Fruit fly (Drosophila melanogaster) whole organism, wandering third instar larva: ENCODE results near the gene CG32797.

Experiments used
- Abd-B ChIP-seq: fragments of >200 bp; optimal IDR thresholded peaks from 2 replicates; lab custom pipeline; 2017; ENCODE audit warnings: missing biosample characterization, missing genetic modification characterization
- CG32264 ChIP-seq: fragments of 200-800 bp; sonication (Bioruptor generic); optimal IDR thresholded peaks from 2 replicates; lab custom pipeline; 2016; ENCODE audit warnings: missing biosample characterization, missing genetic modification characterization
- CG9705 ChIP-seq: fragments of 200-800 bp; sonication (Bioruptor generic); optimal IDR thresholded peaks from 2 replicates; lab custom pipeline; 2018; ENCODE audit warnings: missing biosample characterization, mild to moderate bottlenecking, missing genetic modification characterization
- CrebA ChIP-seq: fragments of 200-800 bp; sonication (Bioruptor generic); optimal IDR thresholded peaks from 2 replicates; lab custom pipeline; 2016; ENCODE audit warnings: missing biosample characterization, mild to moderate bottlenecking, missing genetic modification characterization, borderline replicate concordance
- Dfd ChIP-seq: fragments of >200 bp; optimal IDR thresholded peaks from 2 replicates; lab custom pipeline; 2017; ENCODE audit warnings: missing biosample characterization, missing genetic modification characterization
- Dif ChIP-seq: fragments of 200-275, 200-300 bp; sonication (Bioruptor generic); optimal IDR thresholded peaks from 2 replicates; lab custom pipeline; 2018; ENCODE audit warnings: missing biosample characterization, missing genetic modification characterization; ENCODE audit not compliant: partially characterized antibody
- GATAd ChIP-seq: sonication (Bioruptor generic); optimal IDR thresholded peaks from 2 replicates; lab custom pipeline; 2016; ENCODE audit warnings: missing biosample characterization, missing genetic modification characterization
- HLH106 ChIP-seq: fragments of 200-800 bp; optimal IDR thresholded peaks from 3 replicates; lab custom pipeline; 2019; ENCODE audit warnings: missing biosample characterization, mild to moderate bottlenecking, missing genetic modification characterization, moderate library complexity
- Hnf4 ChIP-seq: fragments of 200-800 bp; sonication (Bioruptor generic); optimal IDR thresholded peaks from 2 replicates; lab custom pipeline; 2016; ENCODE audit warnings: missing biosample characterization, mild to moderate bottlenecking, missing genetic modification characterization
- Hr78 ChIP-seq: fragments of >200 bp; optimal IDR thresholded peaks from 2 replicates; lab custom pipeline; 2017; ENCODE audit warnings: missing biosample characterization, missing genetic modification characterization
- Hr83 ChIP-seq: fragments of 200-300 bp; sonication (Bioruptor generic); optimal IDR thresholded peaks from 2 replicates; lab custom pipeline; 2016; ENCODE audit warnings: missing biosample characterization, mild to moderate bottlenecking, missing genetic modification characterization, moderate library complexity; ENCODE audit not compliant: poor library complexity, severe bottlenecking
- Jra ChIP-seq: sonication (Bioruptor generic); optimal IDR thresholded peaks from 2 replicates; lab custom pipeline; 2016; ENCODE audit warnings: missing biosample characterization, missing genetic modification characterization
- Mio ChIP-seq: sonication (Bioruptor generic); optimal IDR thresholded peaks from 2 replicates; lab custom pipeline; 2016; ENCODE audit warnings: missing biosample characterization, missing genetic modification characterization
- Myc ChIP-seq: fragments of >200 bp; optimal IDR thresholded peaks from 2 replicates; lab custom pipeline; 2017
- N ChIP-seq: fragments of >200 bp; optimal IDR thresholded peaks from 2 replicates; lab custom pipeline; 2018; ENCODE audit warnings: missing biosample characterization, missing external identifiers, missing genetic modification characterization
- OdsH ChIP-seq: fragments of 200-800 bp; sonication (Bioruptor generic); optimal IDR thresholded peaks from 2 replicates; lab custom pipeline; 2016; ENCODE audit warnings: missing biosample characterization, mild to moderate bottlenecking, missing genetic modification characterization
- Rel ChIP-seq, 2 experiments: fragments of 200-800 bp; sonication (Bioruptor generic) in 1 of 2; optimal IDR thresholded peaks; 2 replicates in 1 of 2; 3 replicates in 1 of 2; lab custom pipeline; 2016 to 2019; ENCODE audit warnings: mild to moderate bottlenecking in 2 of 2, missing biosample characterization in 2 of 2, missing genetic modification characterization in 2 of 2, moderate library complexity in 1 of 2
- Sp1 ChIP-seq: fragments of 200-800 bp; sonication (Bioruptor generic); optimal IDR thresholded peaks from 3 replicates; lab custom pipeline; 2019; ENCODE audit warnings: missing biosample characterization, mild to moderate bottlenecking, missing genetic modification characterization, moderate library complexity
- Vsx2 ChIP-seq: fragments of 200-300, 225-300 bp; sonication (Bioruptor generic); optimal IDR thresholded peaks from 2 replicates; lab custom pipeline; 2018; ENCODE audit warnings: missing biosample characterization, missing genetic modification characterization; ENCODE audit not compliant: partially characterized antibody
- br ChIP-seq: fragments of 200-800 bp; sonication (Bioruptor generic); optimal IDR thresholded peaks from 2 replicates; lab custom pipeline; 2016; ENCODE audit warnings: missing biosample characterization, missing genetic modification characterization
- brk ChIP-seq: fragments of 200-800 bp; sonication (Bioruptor generic); optimal IDR thresholded peaks from 2 replicates; lab custom pipeline; 2016; ENCODE audit warnings: missing biosample characterization, mild to moderate bottlenecking, missing genetic modification characterization
- dl ChIP-seq, 2 experiments: fragments of 175-275, 200-275 bp in 1 of 2; fragments of 200-275 bp in 1 of 2; sonication (Bioruptor generic); optimal IDR thresholded peaks; lab custom pipeline; 2018; ENCODE audit warnings: mild to moderate bottlenecking in 2 of 2, missing biosample characterization in 2 of 2, missing genetic modification characterization in 2 of 2, moderate library complexity in 2 of 2; ENCODE audit not compliant: partially characterized antibody in 2 of 2, insufficient read depth in 1 of 2
- dmrt93B ChIP-seq: fragments of 200-800 bp; sonication (Bioruptor generic); optimal IDR thresholded peaks from 2 replicates; lab custom pipeline; 2018; ENCODE audit warnings: missing biosample characterization, mild to moderate bottlenecking, missing genetic modification characterization
- dsf ChIP-seq: sonication (Bioruptor generic); optimal IDR thresholded peaks from 2 replicates; lab custom pipeline; 2016; ENCODE audit warnings: missing biosample characterization, missing genetic modification characterization, borderline replicate concordance
- ey ChIP-seq: fragments of 200-800 bp; sonication (Bioruptor generic); optimal IDR thresholded peaks from 2 replicates; lab custom pipeline; 2016; ENCODE audit warnings: missing biosample characterization, missing genetic modification characterization
- foxo ChIP-seq, 2 experiments: fragments of 200-800 bp; sonication (Bioruptor generic); optimal IDR thresholded peaks; 2 replicates in 1 of 2; 3 replicates in 1 of 2; lab custom pipeline; 2016 to 2017; ENCODE audit warnings: missing biosample characterization in 2 of 2, missing genetic modification characterization in 2 of 2
- fru ChIP-seq: fragments of 200-800 bp; sonication (Bioruptor generic); optimal IDR thresholded peaks from 3 replicates; lab custom pipeline; 2016; ENCODE audit warnings: missing biosample characterization, mild to moderate bottlenecking, missing genetic modification characterization
- h ChIP-seq: fragments of 200-800 bp; sonication (Bioruptor generic); optimal IDR thresholded peaks from 3 replicates; lab custom pipeline; 2016; ENCODE audit warnings: missing biosample characterization, mild to moderate bottlenecking, missing genetic modification characterization
- jim ChIP-seq: fragments of 175-275, 200-325 bp; sonication (Bioruptor generic); optimal IDR thresholded peaks from 2 replicates; lab custom pipeline; 2016; ENCODE audit warnings: missing biosample characterization, mild to moderate bottlenecking, missing genetic modification characterization
- lola ChIP-seq: fragments of >200 bp; optimal IDR thresholded peaks from 2 replicates; lab custom pipeline; 2017; ENCODE audit warnings: missing biosample characterization, missing genetic modification characterization
- pan ChIP-seq: fragments of >200 bp; optimal IDR thresholded peaks from 2 replicates; lab custom pipeline; 2017
- psq ChIP-seq: fragments of 200-800 bp; sonication (Bioruptor generic); optimal IDR thresholded peaks from 3 replicates; lab custom pipeline; 2017; ENCODE audit warnings: missing biosample characterization, mild to moderate bottlenecking, missing genetic modification characterization, moderate library complexity
- rgr ChIP-seq: fragments of 200-800 bp; sonication (Bioruptor generic); optimal IDR thresholded peaks from 3 replicates; lab custom pipeline; 2016; ENCODE audit warnings: missing biosample characterization, mild to moderate bottlenecking, missing genetic modification characterization
- sage ChIP-seq: fragments of 200-800 bp; sonication (Bioruptor generic); optimal IDR thresholded peaks from 2 replicates; lab custom pipeline; 2016; ENCODE audit warnings: missing biosample characterization, mild to moderate bottlenecking, missing genetic modification characterization
- sv ChIP-seq: fragments of 200-800 bp; sonication (Bioruptor generic); optimal IDR thresholded peaks from 3 replicates; lab custom pipeline; 2016; ENCODE audit warnings: missing biosample characterization, missing genetic modification characterization
- tai ChIP-seq: sonication (Bioruptor generic); optimal IDR thresholded peaks from 2 replicates; lab custom pipeline; 2016; ENCODE audit warnings: missing biosample characterization, missing genetic modification characterization
- usp ChIP-seq: fragments of >200 bp; optimal IDR thresholded peaks from 2 replicates; lab custom pipeline; 2017; ENCODE audit warnings: missing biosample characterization, missing genetic modification characterization
- woc ChIP-seq: sonication (Bioruptor generic); optimal IDR thresholded peaks from 2 replicates; lab custom pipeline; 2016; ENCODE audit warnings: missing biosample characterization, mild to moderate bottlenecking, missing genetic modification characterization

CG32797 gene

DNA sequence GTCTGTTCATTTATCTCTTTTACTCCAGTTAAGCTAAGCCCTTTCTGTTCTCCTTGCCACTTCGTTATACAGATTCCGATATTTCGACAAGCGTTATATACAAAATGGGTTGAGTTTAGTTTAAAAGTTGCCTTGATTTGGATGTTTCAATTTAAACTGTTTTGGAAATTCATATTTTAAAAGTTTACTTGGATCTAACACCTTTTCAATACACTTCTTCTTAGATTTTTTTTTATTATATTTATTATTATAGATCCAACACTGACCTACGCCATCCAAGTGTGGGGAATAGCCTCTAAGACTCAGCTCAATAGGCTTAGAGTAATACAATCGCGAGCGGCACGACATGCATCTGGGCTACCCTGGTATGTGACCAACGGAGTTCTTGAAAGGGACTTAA lies at the start of gene CG32797:
Gene CG32797, minus strand, starts transcription at position 101 of the 400 bp plus-strand sequence.
- TF ChIP-seq usp (GFP tag; lab: Kevin White, UChicago) (no peak), dl (GFP tag; optimal IDR thresholded peaks at IDR 0.05; lab: Kevin White, UChicago; ENCODE audit: insufficient read depth in 1 of 2, partially characterized antibody in 2 of 2) (no peak), sage (GFP tag; lab: Kevin White, UChicago) (no peak), Rel (GFP tag; optimal IDR thresholded peaks at IDR 0.05; lab: Kevin White, UChicago) (no peak), Rel (tag; optimal IDR thresholded peaks at IDR 0.05; lab: Kevin White, UChicago) (no peak), sv (GFP tag; lab: Kevin White, UChicago) (no peak), GATAd (no peak), Hr78 (GFP tag; lab: Kevin White, UChicago) (no peak), brk (GFP tag; lab: Kevin White, UChicago) (no peak), fru (GFP tag; lab: Kevin White, UChicago) (no peak), Vsx2 (no peak), Myc (lab: Kevin White, UChicago) (no peak), Abd-B (no peak), dsf (GFP tag; lab: Kevin White, UChicago) (no peak)

DNA sequence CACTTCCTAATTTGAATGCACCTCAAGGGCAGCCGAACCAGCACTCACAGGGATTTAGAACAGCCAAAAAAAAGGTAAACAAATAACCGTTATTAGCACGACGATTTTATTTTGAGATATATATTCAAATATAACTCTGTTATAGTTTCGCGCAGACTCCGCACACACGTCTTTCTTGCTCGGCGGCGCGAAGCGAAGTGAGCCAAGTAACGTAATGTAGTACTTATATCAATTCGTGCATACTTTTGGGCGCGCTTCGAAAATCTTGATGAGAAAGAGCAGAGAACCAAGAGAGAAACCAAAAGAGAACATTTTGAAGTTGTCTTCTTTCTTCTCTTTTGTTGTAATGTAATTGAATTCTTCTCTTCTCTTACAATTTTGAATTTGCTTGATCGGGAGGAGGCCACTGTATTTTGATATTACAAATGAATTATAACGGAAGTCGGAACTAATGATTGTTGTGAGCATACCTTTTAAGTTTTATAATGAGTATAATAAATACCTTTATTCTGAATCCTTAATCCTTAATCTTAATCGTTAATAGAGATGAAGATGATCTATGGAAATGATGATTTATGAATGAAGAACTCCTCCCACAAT lies 44.3 kb upstream of the CG32797 start, which contains the start of gene boi:
Gene boi, minus strand, starts transcription at position 201 of the 600 bp plus-strand sequence.
- no peak for TF ChIP-seq lola
- peak; percentile 32 for TF ChIP-seq fru (GFP tag; lab: Kevin White, UChicago)
- no peak for TF ChIP-seq Hr78 (GFP tag; lab: Kevin White, UChicago)
- no peak for TF ChIP-seq Vsx2
- TF ChIP-seq dl (GFP tag; optimal IDR thresholded peaks at IDR 0.05; lab: Kevin White, UChicago; ENCODE audit: insufficient read depth in 1 of 2, partially characterized antibody in 2 of 2): peak in 1 of 2 experiments; percentile 5
- peak; percentile 34 for TF ChIP-seq Dif

DNA sequence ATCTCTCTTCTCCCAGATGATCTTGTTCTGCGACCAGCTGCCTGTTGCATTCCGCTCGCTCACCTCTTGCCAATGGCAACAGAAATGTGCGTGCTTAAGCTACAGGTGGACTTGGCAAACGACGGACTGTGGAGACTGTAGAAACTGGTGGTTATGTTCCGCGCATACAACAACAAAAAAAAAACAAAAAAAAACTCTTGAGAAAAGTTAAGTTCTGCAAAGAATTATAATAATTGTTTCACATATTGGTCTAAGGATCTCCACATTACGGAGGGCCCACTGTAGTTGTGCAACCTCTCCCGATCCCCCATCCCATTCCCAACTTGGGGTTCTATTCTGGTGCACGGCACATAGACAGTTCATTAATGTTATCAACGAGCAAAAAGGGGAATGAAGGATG lies 42.9 kb upstream of the CG32797 start:
- TF ChIP-seq ey (GFP tag; lab: Kevin White, UChicago): peak; percentile 62
- no peak for TF ChIP-seq dl (GFP tag; optimal IDR thresholded peaks at IDR 0.05; lab: Kevin White, UChicago; ENCODE audit: insufficient read depth in 1 of 2, partially characterized antibody in 2 of 2)
- TF ChIP-seq h (GFP tag; lab: Kevin White, UChicago): peak; percentile 71
- no peak for TF ChIP-seq Rel (GFP tag; optimal IDR thresholded peaks at IDR 0.05; lab: Kevin White, UChicago)
- no peak for TF ChIP-seq Rel (tag; optimal IDR thresholded peaks at IDR 0.05; lab: Kevin White, UChicago)
- no peak for TF ChIP-seq Dfd
- TF ChIP-seq Sp1 (GFP tag; lab: Kevin White, UChicago): peak; percentile 28
- no peak for TF ChIP-seq sage (GFP tag; lab: Kevin White, UChicago)
- TF ChIP-seq dmrt93B: peak; percentile 38
- TF ChIP-seq brk (GFP tag; lab: Kevin White, UChicago): no peak
- peak; percentile 32 for TF ChIP-seq psq (GFP tag; lab: Kevin White, UChicago)
- peak; percentile 58 for TF ChIP-seq rgr (GFP tag; lab: Kevin White, UChicago)
- peak; percentile 49 for TF ChIP-seq HLH106 (tag; lab: Kevin White, UChicago)
- TF ChIP-seq CG32264 (GFP tag; lab: Kevin White, UChicago): no peak
- peak; percentile 25 for TF ChIP-seq Hnf4 (GFP tag; lab: Kevin White, UChicago)
- TF ChIP-seq usp (GFP tag; lab: Kevin White, UChicago): no peak
- TF ChIP-seq lola: no peak
- TF ChIP-seq N (GFP tag; lab: Kevin White, UChicago): no peak
- peak; percentile 48 for TF ChIP-seq OdsH (GFP tag; lab: Kevin White, UChicago)
- TF ChIP-seq CG9705 (GFP tag; lab: Kevin White, UChicago): no peak
- no peak for TF ChIP-seq Jra (GFP tag; lab: Kevin White, UChicago)
- TF ChIP-seq pan (lab: Kevin White, UChicago): no peak
- no peak for TF ChIP-seq jim
- TF ChIP-seq Abd-B: no peak
- no peak for TF ChIP-seq GATAd
- TF ChIP-seq Dif: no peak
- TF ChIP-seq tai: no peak
- peak; percentile 3 for TF ChIP-seq sv (GFP tag; lab: Kevin White, UChicago)
- TF ChIP-seq Hr78 (GFP tag; lab: Kevin White, UChicago): no peak
- TF ChIP-seq Mio (GFP tag; lab: Kevin White, UChicago): no peak
- TF ChIP-seq Hr83 (GFP tag; lab: Kevin White, UChicago): no peak
- TF ChIP-seq dsf (GFP tag; lab: Kevin White, UChicago): no peak
- peak; percentile 62 for TF ChIP-seq br (GFP tag; lab: Kevin White, UChicago)
- TF ChIP-seq fru (GFP tag; lab: Kevin White, UChicago): peak; percentile 67
- TF ChIP-seq CrebA: no peak
- no peak for TF ChIP-seq Vsx2
- TF ChIP-seq Myc (lab: Kevin White, UChicago): no peak
- peak in 1 of 2 experiments; percentile 63 for TF ChIP-seq foxo (GFP tag; optimal IDR thresholded peaks at IDR 0.05; lab: Kevin White, UChicago)
- TF ChIP-seq woc (GFP tag; lab: Kevin White, UChicago): peak; percentile 41
